Worm (Caenorhabditis elegans) whole organism, young adult: ENCODE results near the gene ida-1.

ENCODE experiments used
- B0261.1 ChIP-seq: sonication (generic microtip); optimal IDR thresholded peaks from 2 replicates; lab custom pipeline; 2016; ENCODE audit warnings: mild to moderate bottlenecking, missing genetic modification characterization, moderate library complexity, missing compliant biosample characterization
- D2030.7 ChIP-seq: fragments of 200-800 bp; sonication (Bioruptor generic); IDR thresholded peaks from 2 replicates; pipeline ENCODE4 v1.3.6; 2022; ENCODE audit warnings: missing genetic modification reagents, missing genetic modification characterization, missing compliant biosample characterization
- F22D6.2 ChIP-seq: sonication (generic microtip); optimal IDR thresholded peaks from 2 replicates; lab custom pipeline; 2016; ENCODE audit warnings: mild to moderate bottlenecking, missing genetic modification characterization, missing compliant biosample characterization
- F33H1.4 ChIP-seq: fragments of 200-800 bp; sonication (Bioruptor generic); IDR thresholded peaks from 2 replicates; pipeline ENCODE4 v1.3.6; 2022; ENCODE audit warnings: missing genetic modification reagents, missing genetic modification characterization, missing compliant biosample characterization
- F52B5.7 ChIP-seq: sonication (generic microtip); optimal IDR thresholded peaks from 2 replicates; lab custom pipeline; 2016; ENCODE audit warnings: mild to moderate bottlenecking, missing genetic modification characterization, missing compliant biosample characterization
- T07F8.4 ChIP-seq: sonication (generic microtip); optimal IDR thresholded peaks from 2 replicates; lab custom pipeline; 2016; ENCODE audit warnings: mild to moderate bottlenecking, missing genetic modification characterization, moderate library complexity, missing compliant biosample characterization
- Y67H2A.10 ChIP-seq: fragments of 200-800 bp; sonication (Bioruptor generic); conservative IDR thresholded peaks from 2 replicates; pipeline ENCODE4 v1.3.6; 2022; ENCODE audit warnings: missing genetic modification reagents, missing genetic modification characterization, missing compliant biosample characterization
- aptf-3 ChIP-seq: fragments of 200-800 bp; sonication (Bioruptor generic); IDR thresholded peaks from 2 replicates; pipeline ENCODE4 v1.3.6; 2022; ENCODE audit warnings: missing genetic modification characterization, missing compliant biosample characterization
- atf-7 ChIP-seq: sonication (generic microtip); optimal IDR thresholded peaks from 2 replicates; lab custom pipeline; 2017; ENCODE audit warnings: mild to moderate bottlenecking, missing genetic modification characterization, missing compliant biosample characterization
- athp-1 ChIP-seq: sonication (generic microtip); optimal IDR thresholded peaks from 2 replicates; lab custom pipeline; 2017; ENCODE audit warnings: mild to moderate bottlenecking, missing genetic modification characterization, missing compliant biosample characterization
- bed-2 ChIP-seq: fragments of 200-800 bp; sonication (Bioruptor generic); IDR thresholded peaks from 2 replicates; pipeline ENCODE4 v1.3.6; 2022; ENCODE audit warnings: missing genetic modification reagents, missing genetic modification characterization, missing compliant biosample characterization
- ccch-3 ChIP-seq: fragments of 200-800 bp; sonication (Bioruptor generic); optimal IDR thresholded peaks from 2 replicates; lab custom pipeline; 2018; ENCODE audit warnings: mild to moderate bottlenecking, missing genetic modification characterization, missing compliant biosample characterization
- cebp-1 ChIP-seq, 2 experiments: fragments of 200-800 bp in 1 of 2; sonication (Bioruptor generic) in 1 of 2; sonication (generic microtip) in 1 of 2; IDR thresholded peaks in 1 of 2; optimal IDR thresholded peaks in 1 of 2; 2 replicates each; pipeline versions ENCODE4 v1.3.6 to Lab custom; 2017 to 2022; ENCODE audit warnings: missing compliant biosample characterization in 2 of 2, missing genetic modification characterization in 2 of 2, mild to moderate bottlenecking in 1 of 2, missing genetic modification reagents in 1 of 2, moderate library complexity in 1 of 2
- ceh-100 ChIP-seq: fragments of 200-800 bp; sonication (Bioruptor generic); IDR thresholded peaks from 2 replicates; pipeline ENCODE4 v1.3.6; 2022; ENCODE audit warnings: missing genetic modification reagents, missing genetic modification characterization, missing compliant biosample characterization
- ceh-27 ChIP-seq: fragments of 200-800 bp; sonication (Bioruptor generic); optimal IDR thresholded peaks from 2 replicates; lab custom pipeline; 2018; ENCODE audit warnings: mild to moderate bottlenecking, missing genetic modification characterization, moderate library complexity, missing compliant biosample characterization
- ceh-79 ChIP-seq: sonication (generic microtip); optimal IDR thresholded peaks from 2 replicates; lab custom pipeline; 2017; ENCODE audit warnings: mild to moderate bottlenecking, missing genetic modification characterization, missing compliant biosample characterization
- ceh-91 ChIP-seq: fragments of 200-800 bp; sonication (Bioruptor generic); IDR thresholded peaks from 2 replicates; pipeline ENCODE4 v1.3.6; 2022; ENCODE audit warnings: missing genetic modification reagents, missing genetic modification characterization, missing compliant biosample characterization
- dox-1 ChIP-seq: fragments of 200-800 bp; sonication (Bioruptor generic); IDR thresholded peaks from 2 replicates; pipeline ENCODE4 v1.3.6; 2022; ENCODE audit warnings: missing genetic modification reagents, missing genetic modification characterization, missing compliant biosample characterization
- gei-17 ChIP-seq: fragments of 200-800 bp; sonication (Bioruptor generic); optimal IDR thresholded peaks from 2 replicates; lab custom pipeline; 2018; ENCODE audit warnings: mild to moderate bottlenecking, missing genetic modification characterization, missing compliant biosample characterization
- hlh-26 ChIP-seq: fragments of 200-800 bp; sonication (Bioruptor generic); conservative IDR thresholded peaks from 2 replicates; pipeline ENCODE4 v1.3.6; 2022; ENCODE audit warnings: missing genetic modification reagents, missing genetic modification characterization, missing compliant biosample characterization
- hsf-1 ChIP-seq: fragments of 200-800 bp; sonication (Bioruptor generic); IDR thresholded peaks from 2 replicates; pipeline ENCODE4 v1.3.6; 2022; ENCODE audit warnings: missing genetic modification reagents, missing genetic modification characterization, missing compliant biosample characterization
- let-607 ChIP-seq, 2 experiments: fragments of 200-800 bp in 1 of 2; sonication (Bioruptor generic) in 1 of 2; sonication (generic microtip) in 1 of 2; optimal IDR thresholded peaks; 2 replicates each; lab custom pipeline; 2016 to 2018; ENCODE audit warnings: mild to moderate bottlenecking in 2 of 2, missing compliant biosample characterization in 2 of 2, missing genetic modification characterization in 2 of 2, moderate library complexity in 2 of 2, missing genotype in 1 of 2
- lin-35 ChIP-seq, 3 experiments: fragments of 150-350 bp in 2 of 3; sonication (generic microtip) in 1 of 3; optimal IDR thresholded peaks; 2 replicates each; lab custom pipeline; 2014 to 2018; ENCODE audit warnings: missing biosample characterization in 3 of 3, missing genetic modification characterization in 3 of 3, missing genetic modification reagents in 3 of 3
- lin-54 ChIP-seq: fragments of 200-800 bp; sonication (Bioruptor generic); optimal IDR thresholded peaks from 2 replicates; lab custom pipeline; 2018; ENCODE audit warnings: mild to moderate bottlenecking, missing genetic modification characterization, missing compliant biosample characterization
- lir-1 ChIP-seq: fragments of 200-800 bp; sonication (Bioruptor generic); conservative IDR thresholded peaks from 2 replicates; pipeline ENCODE4 v1.3.6; 2022; ENCODE audit warnings: missing genetic modification reagents, missing genetic modification characterization, missing compliant biosample characterization
- lsl-1 ChIP-seq: fragments of 200-800 bp; sonication (Bioruptor generic); optimal IDR thresholded peaks from 2 replicates; lab custom pipeline; 2018; ENCODE audit warnings: mild to moderate bottlenecking, missing genetic modification characterization, moderate library complexity, missing compliant biosample characterization
- madf-10 ChIP-seq: sonication (generic microtip); optimal IDR thresholded peaks from 2 replicates; lab custom pipeline; 2016; ENCODE audit warnings: mild to moderate bottlenecking, missing genetic modification characterization, missing compliant biosample characterization
- nfyb-1 ChIP-seq: fragments of 200-800 bp; sonication (Bioruptor generic); IDR thresholded peaks from 2 replicates; pipeline ENCODE4 v1.3.6; 2022; ENCODE audit warnings: missing genetic modification reagents, missing genetic modification characterization, missing compliant biosample characterization
- nhr-27 ChIP-seq: fragments of 200-800 bp; sonication (Bioruptor generic); optimal IDR thresholded peaks from 2 replicates; lab custom pipeline; 2018; ENCODE audit warnings: mild to moderate bottlenecking, missing genetic modification characterization, moderate library complexity, missing compliant biosample characterization
- nhr-90 ChIP-seq: sonication (generic microtip); optimal IDR thresholded peaks from 2 replicates; lab custom pipeline; 2016; ENCODE audit warnings: missing genotype, mild to moderate bottlenecking, missing genetic modification characterization, missing compliant biosample characterization
- pbrm-1 ChIP-seq: fragments of 200-800 bp; sonication (Bioruptor generic); IDR thresholded peaks from 2 replicates; pipeline ENCODE4 v1.3.6; 2022; ENCODE audit warnings: missing genetic modification reagents, missing genetic modification characterization, missing compliant biosample characterization
- rcor-1 ChIP-seq: fragments of 200-800 bp; sonication (Bioruptor generic); IDR thresholded peaks from 2 replicates; pipeline ENCODE4 v1.3.6; 2022; ENCODE audit warnings: missing genetic modification reagents, missing genetic modification characterization, missing compliant biosample characterization
- sdz-38 ChIP-seq: sonication (generic microtip); optimal IDR thresholded peaks from 2 replicates; lab custom pipeline; 2016; ENCODE audit warnings: missing genotype, missing genetic modification characterization, missing compliant biosample characterization
- sptf-2 ChIP-seq: fragments of 200-800 bp; sonication (Bioruptor generic); optimal IDR thresholded peaks from 2 replicates; lab custom pipeline; 2018; ENCODE audit warnings: mild to moderate bottlenecking, missing genetic modification characterization, missing compliant biosample characterization
- tbp1 ChIP-seq: fragments of 200-800 bp; sonication (Bioruptor generic); optimal IDR thresholded peaks from 2 replicates; lab custom pipeline; 2018; ENCODE audit warnings: mild to moderate bottlenecking, missing genetic modification characterization, missing compliant biosample characterization
- unc-130 ChIP-seq: sonication (generic microtip); optimal IDR thresholded peaks from 2 replicates; lab custom pipeline; 2016; ENCODE audit warnings: missing genetic modification reagents, missing genetic modification characterization, missing compliant biosample characterization
- zfh-2 ChIP-seq: fragments of 200-800 bp; sonication (Bioruptor generic); conservative IDR thresholded peaks from 2 replicates; pipeline ENCODE4 v1.3.6; 2022; ENCODE audit warnings: missing genetic modification reagents, missing genetic modification characterization, missing compliant biosample characterization
- zim-3 ChIP-seq: sonication (generic microtip); optimal IDR thresholded peaks from 2 replicates; lab custom pipeline; 2017; ENCODE audit warnings: mild to moderate bottlenecking, missing genetic modification characterization, moderate library complexity, missing compliant biosample characterization
- ztf-18 ChIP-seq: sonication (generic microtip); optimal IDR thresholded peaks from 2 replicates; lab custom pipeline; 2016; ENCODE audit warnings: missing genotype, mild to moderate bottlenecking, missing genetic modification characterization, missing compliant biosample characterization

ida-1 gene

DNA sequence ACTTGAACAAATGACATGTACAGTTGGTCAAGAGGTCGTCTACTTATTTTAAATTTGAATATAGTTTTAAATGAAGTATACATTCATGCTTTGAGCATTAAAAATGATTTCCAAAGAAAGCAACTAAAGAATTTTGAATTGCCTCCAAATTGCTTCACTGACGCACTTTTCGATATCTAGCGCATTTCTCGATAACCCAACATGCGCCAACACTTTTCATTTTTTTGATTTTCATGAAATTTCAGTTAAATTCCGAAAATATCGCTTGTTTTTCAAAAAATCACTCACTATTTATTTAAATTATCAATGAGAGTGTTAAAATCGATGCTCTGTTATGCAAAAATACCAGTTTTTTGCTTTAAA lies 35.5 kb upstream of the ida-1 start (continued):
- peak; percentile 98 for TF ChIP-seq lin-54 (GFP tag; lab: Kevin White, UChicago)
- peak; percentile 49; the same call in 1 of the 2 replicates for TF ChIP-seq D2030.7
- peak; percentile 29 for TF ChIP-seq tbp1 (GFP tag; lab: Kevin White, UChicago)
- peak; percentile 42; the same call in 1 of the 2 replicates for TF ChIP-seq rcor-1 (GFP tag; lab: Robert Waterston, UW)
- TF ChIP-seq ceh-91 (GFP tag; lab: Robert Waterston, UW): peak; percentile 39; the same call in 1 of the 2 replicates
- TF ChIP-seq sdz-38 (tag; lab: Kevin White, UChicago): no peak
- no peak for TF ChIP-seq F52B5.7 (tag; lab: Kevin White, UChicago)
- no peak for TF ChIP-seq aptf-3 (GFP tag; lab: Robert Waterston, UW)
- TF ChIP-seq cebp-1 (GFP tag; IDR thresholded peaks at IDR 0.05; lab: Robert Waterston, UW): no peak
- TF ChIP-seq cebp-1 (tag; optimal IDR thresholded peaks at IDR 0.05; lab: Kevin White, UChicago): no peak
- TF ChIP-seq gei-17 (GFP tag; lab: Kevin White, UChicago): no peak
- peak; percentile 48 to 75 (median 60) for TF ChIP-seq lin-35 (GFP tag; optimal IDR thresholded peaks at IDR 0.05; lab: Kevin White, UChicago)
- no peak for TF ChIP-seq nhr-27 (tag; lab: Kevin White, UChicago)
- TF ChIP-seq dox-1 (GFP tag; lab: Robert Waterston, UW): no peak
- TF ChIP-seq atf-7: no peak

- no peak for TF ChIP-seq athp-1 (tag; lab: Kevin White, UChicago)
- TF ChIP-seq aptf-3 (GFP tag; lab: Robert Waterston, UW): no peak
- no peak for TF ChIP-seq ceh-100 (GFP tag; lab: Robert Waterston, UW)
- TF ChIP-seq B0261.1: no peak
- no peak for TF ChIP-seq nhr-90 (tag; lab: Kevin White, UChicago)
- TF ChIP-seq zfh-2: no peak
- no peak for TF ChIP-seq cebp-1 (GFP tag; IDR thresholded peaks at IDR 0.05; lab: Robert Waterston, UW)
- no peak for TF ChIP-seq cebp-1 (tag; optimal IDR thresholded peaks at IDR 0.05; lab: Kevin White, UChicago)
- no peak for TF ChIP-seq rcor-1 (GFP tag; lab: Robert Waterston, UW)
- no peak for TF ChIP-seq ztf-18 (tag; lab: Kevin White, UChicago)
- TF ChIP-seq hsf-1 (GFP tag; lab: Robert Waterston, UW): no peak
Measured at ce11 chrIII:5720266-5721019, 34.9 kb upstream of the ida-1 start.

- TF ChIP-seq pbrm-1 (GFP tag; lab: Robert Waterston, UW) (no peak), T07F8.4 (tag; lab: Kevin White, UChicago) (no peak), lsl-1 (GFP tag; lab: Kevin White, UChicago) (no peak), F33H1.4 (no peak), B0261.1 (no peak), unc-130 (GFP tag; lab: Kevin White, UChicago) (no peak), madf-10 (tag; lab: Kevin White, UChicago) (no peak), Y67H2A.10 (no peak)
- TF ChIP-seq, all 124 proteins: peak for 0
Measured at ce11 chrIII:5721488-5721887, 33.9 kb upstream of the ida-1 start.

ce11 chrIII:5721888-5722287 lies 33.5 kb upstream of the ida-1 start:
- peak in 1 of 2 experiments; percentile 47 for TF ChIP-seq let-607 (tag; optimal IDR thresholded peaks at IDR 0.05; lab: Kevin White, UChicago)
- peak; percentile 12 for TF ChIP-seq athp-1 (tag; lab: Kevin White, UChicago)
- peak in 1 of 3 experiments; percentile 75 for TF ChIP-seq lin-35 (GFP tag; optimal IDR thresholded peaks at IDR 0.05; lab: Kevin White, UChicago)
- no peak for TF ChIP-seq nhr-90 (tag; lab: Kevin White, UChicago)
- peak; percentile 44 for TF ChIP-seq tbp1 (GFP tag; lab: Kevin White, UChicago)
- TF ChIP-seq ceh-79 (tag; lab: Kevin White, UChicago): no peak
- TF ChIP-seq gei-17 (GFP tag; lab: Kevin White, UChicago): peak; percentile 4
- TF ChIP-seq bed-2 (GFP tag; lab: Robert Waterston, UW): 0 out of 2 replicates have a peak, but pooled peaks have one; percentile 50
- TF ChIP-seq F22D6.2 (tag; lab: Kevin White, UChicago): peak; percentile 25
- TF ChIP-seq hlh-26 (GFP tag; lab: Robert Waterston, UW): no peak
- TF ChIP-seq unc-130 (GFP tag; lab: Kevin White, UChicago): peak; percentile 45
- TF ChIP-seq nfyb-1 (GFP tag; lab: Robert Waterston, UW): peak; percentile 62; the same call in 1 of the 2 replicates
- TF ChIP-seq cebp-1 (GFP tag; IDR thresholded peaks at IDR 0.05; lab: Robert Waterston, UW): no peak
- peak; percentile 51 for TF ChIP-seq cebp-1 (tag; optimal IDR thresholded peaks at IDR 0.05; lab: Kevin White, UChicago)
- no peak for TF ChIP-seq sptf-2
- peak; percentile 36 for TF ChIP-seq ccch-3 (GFP tag; lab: Kevin White, UChicago)
- peak; percentile 68 for TF ChIP-seq dox-1 (GFP tag; lab: Robert Waterston, UW)
- TF ChIP-seq Y67H2A.10: peak; percentile 62; the same call in 1 of the 2 replicates
- peak; percentile 5 for TF ChIP-seq zim-3
- TF ChIP-seq ceh-27 (GFP tag; lab: Kevin White, UChicago): peak; percentile 73
- TF ChIP-seq lin-54 (GFP tag; lab: Kevin White, UChicago): peak; percentile 77
- TF ChIP-seq madf-10 (tag; lab: Kevin White, UChicago): peak; percentile 27
- 0 out of 2 replicates have a peak, but pooled peaks have one; percentile 29 for TF ChIP-seq lir-1
